Worm (Caenorhabditis elegans) whole organism, young adult: Measurements from ENCODE around the gene brf-1.

Source experiments
- Y56A3A.18 ChIP-seq: fragments of 200-800 bp; sonication (Bioruptor generic); IDR thresholded peaks from 2 replicates; pipeline ENCODE4 v1.3.6; 2022; ENCODE audit warnings: missing genetic modification reagents, missing genetic modification characterization, missing compliant biosample characterization
- efl-1 ChIP-seq: fragments of 150-350 bp; optimal IDR thresholded peaks from 2 replicates; lab custom pipeline; 2014; ENCODE audit warnings: missing biosample characterization, missing genetic modification reagents, missing genetic modification characterization
- lsl-1 ChIP-seq: fragments of 200-800 bp; sonication (Bioruptor generic); optimal IDR thresholded peaks from 2 replicates; lab custom pipeline; 2018; ENCODE audit warnings: mild to moderate bottlenecking, missing genetic modification characterization, moderate library complexity, missing compliant biosample characterization
- nfya-1 ChIP-seq: sonication (generic microtip); optimal IDR thresholded peaks from 2 replicates; lab custom pipeline; 2017; ENCODE audit warnings: antibody characterized with exemption, missing compliant biosample characterization, missing genetic modification characterization, borderline replicate concordance; ENCODE audit not compliant: insufficient read depth
- rpc-1 ChIP-seq, 2 experiments: fragments of 150-350 bp in 1 of 2; sonication (generic microtip) in 1 of 2; optimal IDR thresholded peaks; 2 replicates each; lab custom pipeline; 2014 to 2018; ENCODE audit warnings: missing biosample characterization in 1 of 2, missing genetic modification characterization in 1 of 2, missing genetic modification reagents in 1 of 2, missing genotype in 1 of 2
- ztf-26 ChIP-seq: sonication (generic microtip); optimal IDR thresholded peaks from 2 replicates; lab custom pipeline; 2017; ENCODE audit warnings: missing genetic modification characterization, missing compliant biosample characterization
- ztf-6 ChIP-seq: fragments of 200-800 bp; sonication (Bioruptor generic); IDR thresholded peaks from 2 replicates; pipeline ENCODE4 v1.3.6; 2022; ENCODE audit warnings: missing genetic modification reagents, missing genetic modification characterization, missing compliant biosample characterization

DNA sequence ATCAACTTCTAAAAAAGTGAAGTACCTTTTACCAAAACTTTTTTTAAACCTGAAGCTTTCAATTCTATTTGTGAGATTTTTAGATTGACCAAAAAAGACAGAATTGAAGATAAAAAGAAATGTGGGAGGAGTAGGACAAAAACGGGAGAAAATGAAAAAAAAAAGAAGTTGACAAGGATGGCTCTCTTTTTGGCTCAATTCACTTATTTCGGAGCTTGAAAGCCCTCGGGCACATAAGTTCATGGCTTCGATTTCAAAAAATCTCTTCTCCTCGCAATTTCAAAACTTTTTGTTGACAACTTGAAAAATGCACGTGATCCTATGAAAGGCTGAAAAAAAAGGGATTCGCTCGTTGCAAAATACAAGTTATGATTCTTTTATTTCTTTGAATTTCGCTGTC, 20.5 kb downstream of the brf-1 start:
- TF ChIP-seq efl-1 (GFP tag; lab: Kevin White, UChicago) (no peak), nfya-1 (tag; lab: Kevin White, UChicago) (no peak), Y56A3A.18 (GFP tag; lab: Robert Waterston, UW) (no peak), ztf-6 (no peak), lsl-1 (no peak), ztf-26 (tag; lab: Kevin White, UChicago) (no peak), rpc-1 (optimal IDR thresholded peaks at IDR 0.05; lab: Kevin White, UChicago) (no peak), rpc-1 (tag; optimal IDR thresholded peaks at IDR 0.05; lab: Kevin White, UChicago) (no peak)
